Fruit fly (Drosophila melanogaster): ENCODE measurements around the gene rogdi.

DNA sequence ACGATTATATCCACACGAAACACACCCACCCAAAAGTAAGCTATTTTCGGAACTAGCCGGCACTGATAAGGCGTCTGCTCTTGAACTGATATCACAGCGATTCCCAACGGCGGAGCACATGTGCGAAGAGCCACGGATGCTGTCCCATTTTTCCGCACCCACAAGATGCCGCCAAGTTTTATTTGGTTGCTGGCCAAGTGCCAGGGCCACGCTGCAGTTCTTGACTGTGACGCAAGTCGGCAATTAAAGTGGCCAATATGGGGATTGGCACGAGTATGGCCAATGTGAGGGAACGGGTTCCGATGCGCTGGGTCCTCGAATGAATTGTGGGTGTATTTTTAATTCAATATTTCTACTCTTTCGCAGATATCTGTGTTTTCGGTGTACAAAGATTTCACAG, 4.6 kb downstream of the rogdi start:
- no peak for TF ChIP-seq Clk (GFP tag; optimal IDR thresholded peaks at IDR 0.05)
- peak; percentile 88 for TF ChIP-seq Mnt (GFP tag; optimal IDR thresholded peaks at IDR 0.05)
- TF ChIP-seq ovo (GFP tag; optimal IDR thresholded peaks at IDR 0.05) = no peak
- TF ChIP-seq Hr96 (GFP tag; optimal IDR thresholded peaks at IDR 0.05) = peak; percentile 32
- TF ChIP-seq CG1620 (GFP tag; optimal IDR thresholded peaks at IDR 0.05) = no peak
- TF ChIP-seq bab1 (GFP tag; optimal IDR thresholded peaks at IDR 0.05) = no peak
- no peak for TF ChIP-seq pad (GFP tag; optimal IDR thresholded peaks at IDR 0.05)
- TF ChIP-seq CG7101 (tag; optimal IDR thresholded peaks at IDR 0.05) = no peak
- TF ChIP-seq tj (GFP tag; optimal IDR thresholded peaks at IDR 0.05) = no peak
- no peak for TF ChIP-seq CG33017 (tag; optimal IDR thresholded peaks at IDR 0.05)
